Fruit fly (Drosophila melanogaster) whole organism, embryonic: ENCODE results near the gene CG6006.

Source experiments
- Bgb ChIP-seq: fragments of 200-800 bp; sonication (Bioruptor generic); IDR thresholded peaks from 2 replicates; pipeline ENCODE4 v1.3.6; 2022; ENCODE audit warnings: missing biosample characterization, missing genetic modification characterization; ENCODE audit not compliant: partially characterized antibody
- CG10366 ChIP-seq: fragments of 200-800 bp; sonication (Bioruptor generic); IDR thresholded peaks from 2 replicates; pipeline ENCODE4 v1.3.6; 2022; ENCODE audit warnings: missing biosample characterization, missing genetic modification characterization
- CG10979 ChIP-seq: fragments of 200-800 bp; sonication (Bioruptor generic); optimal IDR thresholded peaks from 2 replicates; lab custom pipeline; 2018; ENCODE audit warnings: missing biosample characterization, mild to moderate bottlenecking, missing genetic modification characterization, moderate library complexity
- CG11247 ChIP-seq: fragments of 200-800 bp; sonication (Bioruptor generic); IDR thresholded peaks from 2 replicates; pipeline ENCODE4 v1.3.6; 2022; ENCODE audit warnings: missing biosample characterization, missing genetic modification characterization
- CG11504 ChIP-seq: fragments of 200-800 bp; sonication (Bioruptor generic); optimal IDR thresholded peaks from 3 replicates; lab custom pipeline; 2019; ENCODE audit warnings: missing biosample characterization, mild to moderate bottlenecking, missing genetic modification characterization, moderate library complexity
- CG12104 ChIP-seq: fragments of 200-800 bp; sonication (Bioruptor generic); optimal IDR thresholded peaks from 3 replicates; lab custom pipeline; 2016; ENCODE audit warnings: missing biosample characterization, missing genetic modification characterization
- CG13123 ChIP-seq: fragments of 200-800 bp; sonication (Bioruptor generic); optimal IDR thresholded peaks from 2 replicates; lab custom pipeline; 2016; ENCODE audit warnings: missing biosample characterization, missing genetic modification characterization
- CG13424 ChIP-seq: fragments of 200-800 bp; sonication (Bioruptor generic); optimal IDR thresholded peaks from 2 replicates; lab custom pipeline; 2019; ENCODE audit warnings: missing biosample characterization, mild to moderate bottlenecking, missing genetic modification characterization, moderate library complexity
- CG15514 ChIP-seq: fragments of 200-800 bp; sonication (Bioruptor generic); optimal IDR thresholded peaks from 3 replicates; lab custom pipeline; 2017; ENCODE audit warnings: missing biosample characterization, missing genetic modification characterization, mild to moderate bottlenecking, moderate library complexity, missing genetic modification reagents
- CG1832 ChIP-seq: fragments of 200-800 bp; sonication (Bioruptor generic); optimal IDR thresholded peaks from 2 replicates; lab custom pipeline; 2017; ENCODE audit warnings: missing biosample characterization, mild to moderate bottlenecking, missing genetic modification characterization, inconsistent platforms
- CG18619 ChIP-seq: fragments of 200-800 bp; sonication (Bioruptor generic); optimal IDR thresholded peaks from 3 replicates; lab custom pipeline; 2017; ENCODE audit warnings: missing biosample characterization, mild to moderate bottlenecking, missing genetic modification characterization
- CG2120 ChIP-seq: fragments of 200-800 bp; sonication (Bioruptor generic); optimal IDR thresholded peaks from 3 replicates; lab custom pipeline; 2016; ENCODE audit warnings: missing biosample characterization, missing genetic modification characterization
- CG2678 ChIP-seq: fragments of 200-800 bp; sonication (Bioruptor generic); optimal IDR thresholded peaks from 3 replicates; lab custom pipeline; 2019; ENCODE audit warnings: missing biosample characterization, mild to moderate bottlenecking, missing genetic modification characterization, moderate library complexity
- CG3281 ChIP-seq: fragments of 200-800 bp; sonication (Bioruptor generic); optimal IDR thresholded peaks from 3 replicates; lab custom pipeline; 2017; ENCODE audit warnings: missing biosample characterization, mild to moderate bottlenecking, missing genetic modification characterization
- CG3407 ChIP-seq: fragments of 200-800 bp; sonication (Bioruptor generic); optimal IDR thresholded peaks from 2 replicates; lab custom pipeline; 2018; ENCODE audit warnings: missing biosample characterization, mild to moderate bottlenecking, missing genetic modification characterization
- CG3847 ChIP-seq: fragments of 200-800 bp; sonication (Bioruptor generic); IDR thresholded peaks from 2 replicates; pipeline ENCODE4 v1.3.6; 2022; ENCODE audit warnings: missing biosample characterization, missing genetic modification characterization
- CG4424 ChIP-seq: fragments of 200-800 bp; sonication (Bioruptor generic); optimal IDR thresholded peaks from 3 replicates; lab custom pipeline; 2016; ENCODE audit warnings: missing biosample characterization, missing genetic modification characterization
- CG4730 ChIP-seq: fragments of 200-800 bp; sonication (Bioruptor generic); IDR thresholded peaks from 2 replicates; pipeline ENCODE4 v1.3.6; 2022; ENCODE audit warnings: missing biosample characterization, missing genetic modification characterization
- CG5180 ChIP-seq: fragments of 200-800 bp; sonication (Bioruptor generic); optimal IDR thresholded peaks from 3 replicates; lab custom pipeline; 2017; ENCODE audit warnings: missing biosample characterization, missing genetic modification characterization, mild to moderate bottlenecking, moderate library complexity, missing genetic modification reagents
- CG6854 ChIP-seq: fragments of 200-800 bp; sonication (Bioruptor generic); optimal IDR thresholded peaks from 3 replicates; lab custom pipeline; 2017; ENCODE audit warnings: missing biosample characterization, mild to moderate bottlenecking, missing genetic modification characterization
- CG7839 ChIP-seq: fragments of 200-800 bp; sonication (Bioruptor generic); optimal IDR thresholded peaks from 3 replicates; lab custom pipeline; 2018; ENCODE audit warnings: missing biosample characterization, mild to moderate bottlenecking, missing genetic modification characterization, moderate library complexity
- CG9437 ChIP-seq: fragments of 200-800 bp; sonication (Bioruptor generic); optimal IDR thresholded peaks from 2 replicates; lab custom pipeline; 2018; ENCODE audit warnings: missing biosample characterization, mild to moderate bottlenecking, missing genetic modification characterization
- CG9932 ChIP-seq: fragments of 200-800 bp; sonication (Bioruptor generic); IDR thresholded peaks from 2 replicates; pipeline ENCODE4 v1.3.6; 2022; ENCODE audit warnings: missing biosample characterization, missing genetic modification characterization
- CoRest ChIP-seq: fragments of 200-800 bp; sonication (Bioruptor generic); optimal IDR thresholded peaks from 3 replicates; lab custom pipeline; 2018; ENCODE audit warnings: missing biosample characterization, mild to moderate bottlenecking, missing genetic modification characterization, moderate library complexity
- Dad ChIP-seq: fragments of 200-800 bp; sonication (Bioruptor generic); optimal IDR thresholded peaks from 3 replicates; lab custom pipeline; 2016; ENCODE audit warnings: missing biosample characterization, missing genetic modification characterization
- Drgx ChIP-seq: fragments of 200-800 bp; sonication (Bioruptor generic); IDR thresholded peaks from 2 replicates; pipeline ENCODE4 v1.3.6; 2022; ENCODE audit warnings: missing biosample characterization, missing genetic modification characterization
- Eip74EF ChIP-seq, 2 experiments: fragments of 200-800 bp in 1 of 2; fragments of >200 bp in 1 of 2; sonication (Bioruptor generic) in 1 of 2; optimal IDR thresholded peaks; 2 replicates each; lab custom pipeline; 2017 to 2019; ENCODE audit warnings: missing biosample characterization in 2 of 2, missing genetic modification characterization in 2 of 2, mild to moderate bottlenecking in 1 of 2, moderate library complexity in 1 of 2
- Ets65A ChIP-seq: fragments of 200-800 bp; sonication (Bioruptor generic); peaks from one replicate; lab custom pipeline; 2016; ENCODE audit warnings: missing biosample characterization, missing genetic modification characterization
- HHEX ChIP-seq: fragments of 200-800 bp; sonication (Bioruptor generic); optimal IDR thresholded peaks from 3 replicates; lab custom pipeline; 2017; ENCODE audit warnings: missing biosample characterization, mild to moderate bottlenecking, missing genetic modification characterization, missing genetic modification reagents
- Jarid2 ChIP-seq: fragments of 200-800 bp; sonication (Bioruptor generic); optimal IDR thresholded peaks from 3 replicates; lab custom pipeline; 2017; ENCODE audit warnings: mild to moderate bottlenecking, missing biosample characterization, missing genetic modification reagents, missing genetic modification characterization
- Pdp1 ChIP-seq, 2 experiments: fragments of 200-800 bp; sonication (Bioruptor generic); optimal IDR thresholded peaks; 3 replicates each; lab custom pipeline; 2016; ENCODE audit warnings: missing biosample characterization in 2 of 2, missing genetic modification characterization in 2 of 2, mild to moderate bottlenecking in 1 of 2, moderate library complexity in 1 of 2
- Ptx1 ChIP-seq: fragments of 200-800 bp; sonication (Bioruptor generic); IDR thresholded peaks from 2 replicates; pipeline ENCODE4 v1.3.6; 2022; ENCODE audit warnings: missing biosample characterization, missing genetic modification characterization
- Xbp1 ChIP-seq: fragments of 200-800 bp; sonication (Bioruptor generic); optimal IDR thresholded peaks from 3 replicates; lab custom pipeline; 2016; ENCODE audit warnings: missing biosample characterization, mild to moderate bottlenecking, missing genetic modification characterization
- abd-A ChIP-seq: fragments of 200-800 bp; sonication (Bioruptor generic); optimal IDR thresholded peaks from 3 replicates; lab custom pipeline; 2019; ENCODE audit warnings: missing biosample characterization, mild to moderate bottlenecking, missing genetic modification characterization, moderate library complexity
- amos ChIP-seq: fragments of 200-800 bp; sonication (Bioruptor generic); IDR thresholded peaks from 2 replicates; pipeline ENCODE4 v1.3.6; 2022; ENCODE audit warnings: missing biosample characterization, missing genetic modification characterization; ENCODE audit not compliant: partially characterized antibody
- cg ChIP-seq: fragments of 200-800 bp; sonication (Bioruptor generic); optimal IDR thresholded peaks from 3 replicates; lab custom pipeline; 2019; ENCODE audit warnings: missing biosample characterization, mild to moderate bottlenecking, missing genetic modification characterization, moderate library complexity
- chinmo ChIP-seq: fragments of 200-800 bp; sonication (Bioruptor generic); IDR thresholded peaks from 4 replicates; pipeline ENCODE4 v1.3.6; 2022; ENCODE audit warnings: missing biosample characterization, missing genetic modification characterization; ENCODE audit not compliant: partially characterized antibody
- crol ChIP-seq: fragments of 200-800 bp; sonication (Bioruptor generic); IDR thresholded peaks from 2 replicates; pipeline ENCODE4 v1.3.6; 2022; ENCODE audit warnings: missing biosample characterization, missing genetic modification characterization
- crp ChIP-seq, 2 experiments: fragments of 200-800 bp; sonication (Bioruptor generic); optimal IDR thresholded peaks; 2 replicates in 1 of 2; 3 replicates in 1 of 2; lab custom pipeline; 2017; ENCODE audit warnings: missing biosample characterization in 2 of 2, missing genetic modification characterization in 2 of 2, mild to moderate bottlenecking in 1 of 2, moderate library complexity in 1 of 2
- grau ChIP-seq: fragments of 200-800 bp; optimal IDR thresholded peaks from 3 replicates; lab custom pipeline; 2019; ENCODE audit warnings: missing biosample characterization, mild to moderate bottlenecking, missing genetic modification characterization, moderate library complexity
- org-1 ChIP-seq: fragments of 200-800 bp; sonication (Bioruptor generic); optimal IDR thresholded peaks from 2 replicates; lab custom pipeline; 2017; ENCODE audit warnings: missing biosample characterization, missing genetic modification characterization
- prd ChIP-seq, 3 experiments: fragments of >200 bp in 2 of 3; fragments of 200-800 bp in 1 of 3; sonication (Bioruptor generic) in 1 of 3; optimal IDR thresholded peaks in 2 of 3; IDR thresholded peaks in 1 of 3; 2 replicates in 2 of 3; 3 replicates in 1 of 3; pipeline versions ENCODE4 v1.3.6 to Lab custom; 2017 to 2022; ENCODE audit warnings: missing biosample characterization in 1 of 3, missing genetic modification characterization in 1 of 3
- ranshi ChIP-seq: fragments of 200-800 bp; sonication (Bioruptor generic); IDR thresholded peaks from 2 replicates; pipeline ENCODE4 v1.3.6; 2022; ENCODE audit warnings: missing biosample characterization, missing genetic modification characterization
- salm ChIP-seq: fragments of 200-800 bp; sonication (Bioruptor generic); optimal IDR thresholded peaks from 2 replicates; lab custom pipeline; 2018; ENCODE audit warnings: missing biosample characterization, mild to moderate bottlenecking, missing genetic modification characterization
- unpg ChIP-seq: fragments of 200-800 bp; sonication (Bioruptor generic); optimal IDR thresholded peaks from 3 replicates; lab custom pipeline; 2018; ENCODE audit warnings: missing biosample characterization, mild to moderate bottlenecking, missing genetic modification characterization, moderate library complexity
- wdn ChIP-seq: fragments of 200-800 bp; sonication (Bioruptor generic); IDR thresholded peaks from 2 replicates; pipeline ENCODE4 v1.3.6; 2022; ENCODE audit warnings: missing biosample characterization, missing genetic modification characterization
- wek ChIP-seq: fragments of 200-800 bp; sonication (Bioruptor generic); optimal IDR thresholded peaks from 3 replicates; lab custom pipeline; 2018; ENCODE audit warnings: missing biosample characterization, mild to moderate bottlenecking, missing genetic modification characterization, moderate library complexity

The CG6006 gene

dm6 chr3R:16157564-16158242 is 2.9 kb downstream of the CG6006 start (continued):
- TF ChIP-seq CG15514 (GFP tag; lab: Kevin White, UChicago) (peak; percentile 6), wek (no peak), wdn (GFP tag; lab: Robert Waterston, UW) (no peak), crol (peak; percentile 75), cg (GFP tag; lab: Kevin White, UChicago) (no peak), CG7839 (peak; percentile 63), abd-A (tag; lab: Kevin White, UChicago) (peak; percentile 54), Jarid2 (GFP tag; lab: Kevin White, UChicago) (peak; percentile 81), CG3407 (GFP tag; lab: Kevin White, UChicago) (no peak), CG4730 (GFP tag; lab: Robert Waterston, UW) (no peak), CG1832 (GFP tag; lab: Kevin White, UChicago) (no peak), Bgb (GFP tag; lab: Robert Waterston, UW) (peak; percentile 59), HHEX (GFP tag; lab: Kevin White, UChicago) (peak; percentile 24), Pdp1 (GFP tag; optimal IDR thresholded peaks at IDR 0.05; lab: Kevin White, UChicago) (peak in 1 of 2 experiments; percentile 86), CG2678 (peak; percentile 77), CG11247 (GFP tag; lab: Robert Waterston, UW) (no peak), amos (GFP tag; lab: Robert Waterston, UW) (peak; percentile 37; the same call in 1 of the 2 replicates), CG18619 (GFP tag; lab: Kevin White, UChicago) (no peak), CG13424 (peak; percentile 57), Eip74EF (GFP tag; optimal IDR thresholded peaks at IDR 0.05; lab: Kevin White, UChicago) (peak in 1 of 2 experiments; percentile 20), org-1 (GFP tag; lab: Kevin White, UChicago) (peak; percentile 40), Xbp1 (GFP tag; lab: Kevin White, UChicago) (peak; percentile 35), CG3847 (0 out of 2 replicates have a peak, but pooled peaks have one; percentile 23), crp (GFP tag; optimal IDR thresholded peaks at IDR 0.05; lab: Kevin White, UChicago) (no peak), Dad (GFP tag; lab: Kevin White, UChicago) (peak; percentile 14), Ets65A (GFP tag; lab: Kevin White, UChicago) (peak; percentile 1), CG6854 (GFP tag; lab: Kevin White, UChicago) (no peak), CG5180 (GFP tag; lab: Kevin White, UChicago) (no peak), CG4424 (peak; percentile 36), chinmo (peak; percentile 91; the same call in 2 of the 4 replicates), CG9437 (peak; percentile 61), ranshi (GFP tag; lab: Robert Waterston, UW) (no peak), CG10366 (GFP tag; lab: Robert Waterston, UW) (peak; percentile 11; the same call in 1 of the 2 replicates), CoRest (tag; lab: Kevin White, UChicago) (peak; percentile 68), prd (optimal IDR thresholded peaks at IDR 0.05; lab: Kevin White, UChicago) (no peak), prd (GFP tag; IDR thresholded peaks at IDR 0.05; lab: Robert Waterston, UW) (no peak), CG13123 (GFP tag; lab: Kevin White, UChicago) (no peak), CG12104 (GFP tag; lab: Kevin White, UChicago) (peak; percentile 56), CG11504 (peak; percentile 75), Ptx1 (GFP tag; lab: Robert Waterston, UW) (peak; percentile 11; the same call in 1 of the 2 replicates), CG3281 (GFP tag; lab: Kevin White, UChicago) (peak; percentile 63), unpg (GFP tag; lab: Kevin White, UChicago) (peak; percentile 30), salm (tag; lab: Kevin White, UChicago) (no peak), CG10979 (tag; lab: Kevin White, UChicago) (peak; percentile 34), CG9932 (GFP tag; lab: Robert Waterston, UW) (peak; percentile 58), CG2120 (GFP tag; lab: Kevin White, UChicago) (peak; percentile 58), Drgx (peak; percentile 11; the same call in 1 of the 2 replicates), grau (tag; lab: Kevin White, UChicago) (peak; percentile 68)
